In genomic region chrX:3334115-3334514, ce11 we compare ENCODE assay signal across 1 worm cellular context.
TF ChIP-seq lines count a peak whose summit lies in the region.

No protein-coding gene starts in this region.

TF ChIP-seq in whole organism, L4 larva, 104 proteins besides CTCF, POLR2A, EP300 and RAD21 (continued from another document):
- TF ChIP-seq spr-3 (GFP tag; optimal IDR thresholded peaks at IDR 0.05; lab: Kevin White, UChicago) (no peak), F49E8.2 (tag; optimal IDR thresholded peaks at IDR 0.05; lab: Kevin White, UChicago; ENCODE audit: borderline replicate concordance) (no peak), madf-5 (GFP tag; IDR thresholded peaks at IDR 0.05; lab: Robert Waterston, UW) (no peak), F10B5.3 (tag; optimal IDR thresholded peaks at IDR 0.05; lab: Kevin White, UChicago) (no peak), egl-27 (tag; optimal IDR thresholded peaks at IDR 0.05; lab: Kevin White, UChicago) (no peak), pqm-1 (tag; optimal IDR thresholded peaks at IDR 0.05; lab: Kevin White, UChicago) (peak; percentile 92), rbr-2 (tag; optimal IDR thresholded peaks at IDR 0.05; lab: Kevin White, UChicago) (no peak), daf-8 (GFP tag; IDR thresholded peaks at IDR 0.05; lab: Robert Waterston, UW) (no peak), ZK546.5 (tag; optimal IDR thresholded peaks at IDR 0.05; lab: Kevin White, UChicago) (no peak), nhr-237 (tag; optimal IDR thresholded peaks at IDR 0.05; lab: Kevin White, UChicago) (no peak), egl-43 (GFP tag; IDR thresholded peaks at IDR 0.05; lab: Robert Waterston, UW) (no peak), F44E2.7 (GFP tag; IDR thresholded peaks at IDR 0.05; lab: Robert Waterston, UW) (no peak), dpl-1 (GFP tag; optimal IDR thresholded peaks at IDR 0.05; lab: Kevin White, UChicago) (no peak), F37D6.2 (tag; optimal IDR thresholded peaks at IDR 0.05; lab: Kevin White, UChicago) (no peak), D1046.2 (GFP tag; IDR thresholded peaks at IDR 0.05; lab: Robert Waterston, UW) (no peak), nhr-6 (tag; optimal IDR thresholded peaks at IDR 0.05; lab: Kevin White, UChicago) (no peak), dmd-6 (GFP tag; IDR thresholded peaks at IDR 0.05; lab: Robert Waterston, UW) (peak; percentile 66), saeg-2 (GFP tag; IDR thresholded peaks at IDR 0.05; lab: Robert Waterston, UW) (no peak), nhr-41 (GFP tag; IDR thresholded peaks at IDR 0.05; lab: Robert Waterston, UW) (no peak), lin-15B (tag; optimal IDR thresholded peaks at IDR 0.05; lab: Kevin White, UChicago) (no peak), ceh-32 (tag; optimal IDR thresholded peaks at IDR 0.05; lab: Kevin White, UChicago; ENCODE audit: poor library complexity) (no peak), pha-4 (GFP tag; IDR thresholded peaks at IDR 0.05; lab: Robert Waterston, UW) (no peak), pha-4 (tag; optimal IDR thresholded peaks at IDR 0.05; lab: Kevin White, UChicago) (no peak), nhr-48 (tag; optimal IDR thresholded peaks at IDR 0.05; lab: Kevin White, UChicago) (peak; percentile 17), Y5F2A.4 (GFP tag; optimal IDR thresholded peaks at IDR 0.05; lab: Kevin White, UChicago) (no peak), Y75B8A.6 (GFP tag; IDR thresholded peaks at IDR 0.05; lab: Robert Waterston, UW) (no peak), zip-2 (tag; optimal IDR thresholded peaks at IDR 0.05; lab: Kevin White, UChicago) (no peak), nhr-102 (tag; optimal IDR thresholded peaks at IDR 0.05; lab: Kevin White, UChicago) (no peak), aly-2 (tag; optimal IDR thresholded peaks at IDR 0.05; lab: Kevin White, UChicago) (no peak), unc-39 (tag; optimal IDR thresholded peaks at IDR 0.05; lab: Kevin White, UChicago) (no peak), jun-1 (tag; optimal IDR thresholded peaks at IDR 0.05; lab: Kevin White, UChicago) (no peak), daf-16 (GFP tag; optimal IDR thresholded peaks at IDR 0.05; lab: Kevin White, UChicago) (no peak), daf-16 (tag; optimal IDR thresholded peaks at IDR 0.05; lab: Kevin White, UChicago) (peak; percentile 52), ctbp-1 (GFP tag; IDR thresholded peaks at IDR 0.05; lab: Robert Waterston, UW) (no peak), nhr-25 (tag; optimal IDR thresholded peaks at IDR 0.05; lab: Kevin White, UChicago; ENCODE audit: borderline replicate concordance, insufficient read depth) (no peak), ceh-82 (tag; optimal IDR thresholded peaks at IDR 0.05; lab: Kevin White, UChicago) (no peak), unc-130 (GFP tag; optimal IDR thresholded peaks at IDR 0.05; lab: Kevin White, UChicago) (no peak), lin-13 (GFP tag; optimal IDR thresholded peaks at IDR 0.05; lab: Kevin White, UChicago) (no peak), hif-1 (tag; optimal IDR thresholded peaks at IDR 0.05; lab: Kevin White, UChicago) (no peak), unc-62 (GFP tag; optimal IDR thresholded peaks at IDR 0.05 in 1 of 2; lab: Kevin White, UChicago) (peak in 1 of 2 experiments; percentile 44), unc-62 (tag; optimal IDR thresholded peaks at IDR 0.05; lab: Kevin White, UChicago) (no peak), mxl-3 (GFP tag; optimal IDR thresholded peaks at IDR 0.05; lab: Kevin White, UChicago) (no peak), tra-1 (GFP tag; IDR thresholded peaks at IDR 0.05; lab: Robert Waterston, UW) (no peak), lir-3 (tag; optimal IDR thresholded peaks at IDR 0.05; lab: Kevin White, UChicago) (no peak), mdl-1 (tag; optimal IDR thresholded peaks at IDR 0.05; lab: Kevin White, UChicago) (no peak), arid-1 (GFP tag; conservative IDR thresholded peaks at IDR 0.05; lab: Robert Waterston, UW) (no peak), Y105C5A.15 (GFP tag; IDR thresholded peaks at IDR 0.05; lab: Robert Waterston, UW) (no peak), daf-19 (GFP tag; conservative IDR thresholded peaks at IDR 0.05; lab: Robert Waterston, UW) (no peak), lin-29 (GFP tag; IDR thresholded peaks at IDR 0.05; lab: Robert Waterston, UW) (no peak)
